Worm (Caenorhabditis elegans): Measurements from ENCODE around the gene C29F9.9.

C29F9.9 gene

DNA sequence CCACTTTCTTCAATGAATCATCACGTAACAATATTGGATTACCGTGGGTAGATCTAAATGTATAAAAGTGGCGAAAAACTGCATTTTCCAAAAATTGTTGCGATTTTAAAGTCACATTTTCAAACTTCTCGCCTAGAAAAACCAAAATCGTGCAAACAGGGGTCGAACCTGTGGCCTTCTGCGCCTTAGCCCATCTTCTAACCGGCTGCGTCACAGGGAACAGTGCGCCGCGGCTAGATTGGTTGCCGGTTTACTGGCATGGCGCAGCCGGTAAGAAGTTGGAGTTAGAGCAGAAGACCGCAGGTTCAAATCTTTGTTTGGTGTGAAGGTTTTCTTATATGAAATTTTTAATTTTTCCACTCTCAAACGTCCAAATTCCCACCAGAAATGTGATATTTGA lies 49.7 kb downstream of the C29F9.9 start:
- TF ChIP-seq lin-13 (GFP tag; optimal IDR thresholded peaks at IDR 0.05) (no peak), unc-62 (GFP tag; optimal IDR thresholded peaks at IDR 0.05 in 1 of 2) (peak in 1 of 2 experiments; percentile 60), unc-62 (tag; optimal IDR thresholded peaks at IDR 0.05) (no peak), D1046.2 (GFP tag; IDR thresholded peaks at IDR 0.05) (0 out of 2 replicates have a peak, but pooled peaks have one; percentile 57)

Data from whole organism, L4 larva.